Worm (Caenorhabditis elegans) whole organism, late embryonic: ENCODE measurements around the gene C35B1.4.

ENCODE experiments used
- C08G9.2 ChIP-seq: sonication (generic microtip); optimal IDR thresholded peaks from 2 replicates; lab custom pipeline; 2016; ENCODE audit warnings: mild to moderate bottlenecking, missing genetic modification characterization, moderate library complexity, missing compliant biosample characterization
- C38D4.7 ChIP-seq: fragments of 200-800 bp; sonication (Bioruptor generic); optimal IDR thresholded peaks from 2 replicates; lab custom pipeline; 2018; ENCODE audit warnings: mild to moderate bottlenecking, missing genetic modification characterization, moderate library complexity, missing compliant biosample characterization
- F13H6.1 ChIP-seq: sonication (generic microtip); optimal IDR thresholded peaks from 2 replicates; lab custom pipeline; 2016; ENCODE audit warnings: missing genetic modification characterization, missing compliant biosample characterization
- T23F11.4 ChIP-seq: fragments of 200-800 bp; sonication (Bioruptor generic); optimal IDR thresholded peaks from 2 replicates; lab custom pipeline; 2018; ENCODE audit warnings: mild to moderate bottlenecking, missing genetic modification characterization, missing compliant biosample characterization
- Y22D7AL.16 ChIP-seq: sonication (generic microtip); optimal IDR thresholded peaks from 2 replicates; lab custom pipeline; 2016; ENCODE audit warnings: missing genetic modification characterization, missing compliant biosample characterization
- ahr-1 ChIP-seq: sonication (generic microtip); optimal IDR thresholded peaks from 2 replicates; lab custom pipeline; 2016; ENCODE audit warnings: missing genetic modification characterization, missing compliant biosample characterization
- ceh-18 ChIP-seq: sonication (generic microtip); optimal IDR thresholded peaks from 2 replicates; lab custom pipeline; 2016; ENCODE audit warnings: missing genetic modification characterization, missing compliant biosample characterization
- ceh-2 ChIP-seq: sonication (generic microtip); optimal IDR thresholded peaks from 2 replicates; lab custom pipeline; 2016; ENCODE audit warnings: missing genotype, missing genetic modification characterization, missing compliant biosample characterization
- ceh-22 ChIP-seq: sonication (generic microtip); optimal IDR thresholded peaks from 2 replicates; lab custom pipeline; 2017; ENCODE audit warnings: missing biosample characterization, missing genetic modification characterization
- ceh-24 ChIP-seq: sonication (generic microtip); optimal IDR thresholded peaks from 2 replicates; lab custom pipeline; 2016; ENCODE audit warnings: mild to moderate bottlenecking, missing genetic modification characterization, missing compliant biosample characterization
- ceh-30 ChIP-seq: fragments of 150-350 bp; optimal IDR thresholded peaks from 2 replicates; lab custom pipeline; 2014; ENCODE audit warnings: missing biosample characterization, missing genetic modification characterization
- ceh-34 ChIP-seq: sonication (generic microtip); optimal IDR thresholded peaks from 2 replicates; lab custom pipeline; 2016; ENCODE audit warnings: mild to moderate bottlenecking, missing genetic modification characterization, missing compliant biosample characterization
- ceh-45 ChIP-seq: fragments of 200-800 bp; sonication (Bioruptor generic); IDR thresholded peaks from 2 replicates; pipeline ENCODE4 v1.3.6; 2022; ENCODE audit warnings: missing genetic modification reagents, missing genetic modification characterization, missing compliant biosample characterization
- ceh-48 ChIP-seq: sonication (generic microtip); optimal IDR thresholded peaks from 2 replicates; lab custom pipeline; 2016; ENCODE audit warnings: missing genetic modification characterization, inconsistent platforms, missing compliant biosample characterization
- che-1 ChIP-seq: sonication (generic microtip); optimal IDR thresholded peaks from 2 replicates; lab custom pipeline; 2016; ENCODE audit warnings: mild to moderate bottlenecking, missing genetic modification characterization, missing compliant biosample characterization
- ets-4 ChIP-seq: sonication (generic microtip); optimal IDR thresholded peaks from 2 replicates; lab custom pipeline; 2016; ENCODE audit warnings: missing genetic modification characterization, missing compliant biosample characterization
- eyg-1 ChIP-seq: sonication (generic microtip); optimal IDR thresholded peaks from 2 replicates; lab custom pipeline; 2016; ENCODE audit warnings: missing genotype, missing genetic modification characterization, missing compliant biosample characterization
- fax-1 ChIP-seq: sonication (generic microtip); optimal IDR thresholded peaks from 2 replicates; lab custom pipeline; 2016; ENCODE audit warnings: missing genotype, missing genetic modification characterization, missing compliant biosample characterization
- fkh-10 ChIP-seq: fragments of 150-350 bp; optimal IDR thresholded peaks from 2 replicates; lab custom pipeline; 2014; ENCODE audit warnings: missing biosample characterization, missing genetic modification reagents, missing genetic modification characterization
- fkh-6 ChIP-seq: sonication (generic microtip); optimal IDR thresholded peaks from 2 replicates; lab custom pipeline; 2016; ENCODE audit warnings: missing genetic modification characterization, missing compliant biosample characterization
- hlh-13 ChIP-seq: fragments of 200-800 bp; sonication (Bioruptor generic); optimal IDR thresholded peaks from 2 replicates; lab custom pipeline; 2018; ENCODE audit warnings: mild to moderate bottlenecking, missing genetic modification characterization, missing compliant biosample characterization
- hlh-15 ChIP-seq: sonication (generic microtip); optimal IDR thresholded peaks from 2 replicates; lab custom pipeline; 2016; ENCODE audit warnings: missing genetic modification characterization, missing compliant biosample characterization
- hlh-8 ChIP-seq: sonication (generic microtip); optimal IDR thresholded peaks from 2 replicates; lab custom pipeline; 2016; ENCODE audit warnings: missing genotype, missing genetic modification characterization, missing compliant biosample characterization
- madf-2 ChIP-seq: sonication (generic microtip); optimal IDR thresholded peaks from 2 replicates; lab custom pipeline; 2017; ENCODE audit warnings: missing genetic modification characterization, missing compliant biosample characterization
- nfya-1 ChIP-seq: sonication (generic microtip); optimal IDR thresholded peaks from 2 replicates; lab custom pipeline; 2017; ENCODE audit warnings: missing genetic modification characterization, mild to moderate bottlenecking, missing compliant biosample characterization, antibody characterized with exemption, moderate library complexity
- nhr-232 ChIP-seq: sonication (generic microtip); optimal IDR thresholded peaks from 2 replicates; lab custom pipeline; 2016; ENCODE audit warnings: missing genetic modification characterization, missing compliant biosample characterization
- npax-4 ChIP-seq: sonication (generic microtip); optimal IDR thresholded peaks from 2 replicates; lab custom pipeline; 2016; ENCODE audit warnings: missing genetic modification characterization, missing compliant biosample characterization
- pat-9 ChIP-seq: fragments of 200-800 bp; sonication (Bioruptor generic); optimal IDR thresholded peaks from 2 replicates; lab custom pipeline; 2018; ENCODE audit warnings: mild to moderate bottlenecking, missing genetic modification characterization, moderate library complexity, missing compliant biosample characterization
- pax-1 ChIP-seq: fragments of 150-350 bp; optimal IDR thresholded peaks from 2 replicates; lab custom pipeline; 2014; ENCODE audit warnings: missing biosample characterization, missing genetic modification characterization
- pha-4 ChIP-seq: fragments of 150-350 bp; optimal IDR thresholded peaks from 2 replicates; lab custom pipeline; 2018; ENCODE audit warnings: missing biosample characterization, missing genetic modification reagents, missing genetic modification characterization
- pqm-1 ChIP-seq: sonication (generic microtip); optimal IDR thresholded peaks from 2 replicates; lab custom pipeline; 2016; ENCODE audit warnings: missing genetic modification characterization, missing compliant biosample characterization
- pros-1 ChIP-seq: fragments of 150-350 bp; optimal IDR thresholded peaks from 2 replicates; lab custom pipeline; 2014; ENCODE audit warnings: missing biosample characterization, missing genetic modification reagents, missing genetic modification characterization
- sdc-2 ChIP-seq: sonication (generic microtip); optimal IDR thresholded peaks from 2 replicates; lab custom pipeline; 2016; ENCODE audit warnings: missing genotype, missing genetic modification characterization, missing compliant biosample characterization
- sox-2 ChIP-seq: fragments of 200-800 bp; sonication (Bioruptor generic); IDR thresholded peaks from 2 replicates; pipeline ENCODE4 v1.3.6; 2022; ENCODE audit warnings: missing genetic modification reagents, missing genetic modification characterization, missing compliant biosample characterization
- tbx-2 ChIP-seq: sonication (generic microtip); optimal IDR thresholded peaks from 2 replicates; lab custom pipeline; 2016; ENCODE audit warnings: missing genetic modification characterization, missing compliant biosample characterization
- unc-3 ChIP-seq, 2 experiments: fragments of 200-800 bp in 1 of 2; sonication (Bioruptor generic) in 1 of 2; sonication (generic microtip) in 1 of 2; conservative IDR thresholded peaks in 1 of 2; optimal IDR thresholded peaks in 1 of 2; 2 replicates each; pipeline versions ENCODE4 v1.3.6 to Lab custom; 2016 to 2022; ENCODE audit warnings: missing compliant biosample characterization in 2 of 2, missing genetic modification characterization in 2 of 2, missing genetic modification reagents in 1 of 2
- unc-55 ChIP-seq: sonication (generic microtip); optimal IDR thresholded peaks from 2 replicates; lab custom pipeline; 2017; ENCODE audit warnings: missing biosample characterization, missing genetic modification reagents, missing genetic modification characterization
- zip-5 ChIP-seq: sonication (generic microtip); optimal IDR thresholded peaks from 2 replicates; lab custom pipeline; 2016; ENCODE audit warnings: missing genetic modification characterization, missing compliant biosample characterization

C35B1.4 gene

DNA sequence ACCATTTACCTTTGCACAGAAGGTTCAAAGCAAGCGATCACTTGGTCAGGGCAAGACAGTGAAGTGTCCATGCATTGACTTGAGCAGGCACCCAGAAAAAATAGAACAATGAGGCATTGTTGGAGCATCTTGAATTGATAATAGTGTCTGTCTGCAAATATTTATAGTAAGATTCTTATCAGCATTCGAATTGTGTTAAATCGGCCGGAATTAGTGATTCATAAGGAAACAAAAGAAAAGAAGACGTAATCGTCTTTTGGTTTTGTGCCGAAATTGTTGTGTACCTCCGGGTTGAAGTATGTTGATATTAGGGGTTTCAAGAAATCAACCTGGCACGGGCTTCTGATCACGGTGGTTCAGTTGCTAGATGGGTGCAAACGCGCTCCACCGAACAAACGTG is 40.6 kb downstream of the C35B1.4 start, which contains the start of gene F49F1.5:
F49F1.5 (minus strand) TSS at position 153 of the 400 bp plus-strand sequence.
- TF ChIP-seq fkh-10 (no peak), unc-55 (GFP tag; lab: Kevin White, UChicago) (no peak), pat-9 (tag; lab: Kevin White, UChicago) (no peak), tbx-2 (tag; lab: Kevin White, UChicago) (no peak), eyg-1 (no peak), ceh-30 (tag; lab: Kevin White, UChicago) (no peak), ceh-18 (tag; lab: Kevin White, UChicago) (no peak), ceh-45 (GFP tag; lab: Robert Waterston, UW) (no peak), hlh-8 (tag; lab: Kevin White, UChicago) (no peak), ceh-34 (tag; lab: Kevin White, UChicago) (no peak), hlh-15 (tag; lab: Kevin White, UChicago) (no peak), ceh-24 (tag; lab: Kevin White, UChicago) (no peak), ceh-22 (tag; lab: Kevin White, UChicago) (no peak), che-1 (tag; lab: Kevin White, UChicago) (no peak), pax-1 (tag; lab: Kevin White, UChicago) (no peak), pqm-1 (no peak), npax-4 (no peak), hlh-13 (GFP tag; lab: Kevin White, UChicago) (no peak), fkh-6 (no peak)

DNA sequence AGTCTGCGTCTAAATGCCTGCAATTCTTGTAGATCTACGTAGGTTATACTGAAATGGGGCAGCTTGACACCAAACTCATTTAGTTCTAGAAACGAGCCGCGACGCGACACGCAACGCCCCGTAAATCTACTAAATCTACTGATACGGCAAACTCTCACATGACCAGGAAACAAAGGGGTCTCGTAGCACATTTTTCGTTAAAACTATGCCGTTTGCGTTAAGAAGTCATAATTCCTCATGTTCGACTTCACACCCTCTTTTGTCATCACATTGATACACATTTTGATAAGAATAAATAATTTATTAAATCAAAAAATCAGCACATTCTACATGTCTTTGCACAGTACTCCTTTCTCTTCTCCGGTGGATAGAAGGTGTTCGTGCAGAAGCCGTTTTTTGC is 41.4 kb downstream of the C35B1.4 start:
- no peak for TF ChIP-seq tbx-2 (tag; lab: Kevin White, UChicago)
- TF ChIP-seq C08G9.2 (tag; lab: Kevin White, UChicago) = no peak
- no peak for TF ChIP-seq pros-1 (tag; lab: Kevin White, UChicago)
- TF ChIP-seq che-1 (tag; lab: Kevin White, UChicago) = no peak
- no peak for TF ChIP-seq C38D4.7 (GFP tag; lab: Kevin White, UChicago)
- TF ChIP-seq nhr-232 (tag; lab: Kevin White, UChicago) = no peak
- TF ChIP-seq T23F11.4 (GFP tag; lab: Kevin White, UChicago) = no peak
- TF ChIP-seq hlh-8 (tag; lab: Kevin White, UChicago) = no peak
- TF ChIP-seq ceh-24 (tag; lab: Kevin White, UChicago) = no peak
- no peak for TF ChIP-seq fax-1 (tag; lab: Kevin White, UChicago)
- TF ChIP-seq ahr-1 (tag; lab: Kevin White, UChicago) = no peak
- TF ChIP-seq ets-4 (tag; lab: Kevin White, UChicago) = no peak
- TF ChIP-seq F13H6.1 (tag; lab: Kevin White, UChicago) = no peak
- TF ChIP-seq pax-1 (tag; lab: Kevin White, UChicago) = no peak
- no peak for TF ChIP-seq zip-5 (tag; lab: Kevin White, UChicago)
- no peak for TF ChIP-seq Y22D7AL.16 (tag; lab: Kevin White, UChicago)
- no peak for TF ChIP-seq pha-4 (tag; lab: Kevin White, UChicago)
- TF ChIP-seq ceh-48 (tag; lab: Kevin White, UChicago) = no peak
- TF ChIP-seq sox-2 = no peak

DNA sequence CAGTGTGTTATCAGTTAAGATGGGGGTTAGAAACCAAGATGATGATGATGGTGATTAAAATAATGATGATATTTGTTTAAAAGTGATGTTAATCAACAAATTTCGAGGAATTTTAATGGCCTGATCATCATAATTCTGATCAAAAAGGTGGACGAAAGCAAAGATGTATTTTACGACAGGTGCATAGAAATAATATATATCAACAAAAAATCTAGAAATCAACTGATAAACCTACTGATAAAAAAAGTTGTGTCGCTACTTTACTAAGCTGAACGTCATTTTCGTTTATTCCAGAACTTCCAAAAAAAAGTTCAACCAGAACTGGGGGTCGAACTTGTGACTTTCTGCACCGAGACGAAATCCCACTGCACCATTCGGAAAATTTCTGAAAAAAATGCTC is 43.5 kb downstream of the C35B1.4 start, which contains the start of gene mul-1:
mul-1 (minus strand) TSS at position 84 of the 400 bp plus-strand sequence.
- TF ChIP-seq eyg-1 (no peak), madf-2 (tag; lab: Kevin White, UChicago) (no peak), sdc-2 (no peak), unc-3 (GFP tag; conservative IDR thresholded peaks at IDR 0.05; lab: Robert Waterston, UW) (no peak), unc-3 (tag; optimal IDR thresholded peaks at IDR 0.05; lab: Kevin White, UChicago) (no peak), pros-1 (tag; lab: Kevin White, UChicago) (no peak), ceh-2 (tag; lab: Kevin White, UChicago) (no peak), nfya-1 (no peak), nhr-232 (tag; lab: Kevin White, UChicago) (no peak), T23F11.4 (GFP tag; lab: Kevin White, UChicago) (no peak)
